Fruit fly (Drosophila melanogaster) whole organism, adult: Measurements from ENCODE around the gene CG5861.

Experiments
- CG11617 ChIP-seq: fragments of 200-800 bp; sonication (Bioruptor generic); optimal IDR thresholded peaks from 2 replicates; lab custom pipeline; 2017; ENCODE audit warnings: mild to moderate bottlenecking, missing biosample characterization, missing genetic modification reagents, missing genetic modification characterization
- CG12768 ChIP-seq: fragments of 200-800 bp; sonication (Bioruptor generic); optimal IDR thresholded peaks from 2 replicates; lab custom pipeline; 2017; ENCODE audit warnings: missing biosample characterization, missing genetic modification characterization, mild to moderate bottlenecking, moderate library complexity, missing genetic modification reagents
- CG14711 ChIP-seq: fragments of 200-800 bp; sonication (Bioruptor generic); optimal IDR thresholded peaks from 2 replicates; lab custom pipeline; 2018; ENCODE audit warnings: missing biosample characterization, mild to moderate bottlenecking, missing genetic modification characterization, moderate library complexity
- CG1620 ChIP-seq: fragments of 200-800 bp; sonication (Bioruptor generic); optimal IDR thresholded peaks from 2 replicates; lab custom pipeline; 2016; ENCODE audit warnings: missing biosample characterization, missing genetic modification characterization
- CG33017 ChIP-seq: fragments of 200-800 bp; sonication (Bioruptor generic); optimal IDR thresholded peaks from 2 replicates; lab custom pipeline; 2018; ENCODE audit warnings: missing biosample characterization, mild to moderate bottlenecking, missing genetic modification characterization, moderate library complexity
- CG7045 ChIP-seq: fragments of 200-800 bp; sonication (Bioruptor generic); optimal IDR thresholded peaks from 2 replicates; lab custom pipeline; 2017; ENCODE audit warnings: missing biosample characterization, mild to moderate bottlenecking, missing genetic modification characterization
- CG7101 ChIP-seq: fragments of 200-800 bp; sonication (Bioruptor generic); optimal IDR thresholded peaks from 2 replicates; lab custom pipeline; 2018; ENCODE audit warnings: missing biosample characterization, mild to moderate bottlenecking, missing genetic modification characterization, moderate library complexity
- Clk ChIP-seq: fragments of 200-800 bp; sonication (Bioruptor generic); optimal IDR thresholded peaks from 2 replicates; lab custom pipeline; 2017; ENCODE audit warnings: missing biosample characterization, missing genetic modification characterization
- Crg-1 ChIP-seq: fragments of 200-800 bp; sonication (Bioruptor generic); optimal IDR thresholded peaks from 2 replicates; lab custom pipeline; 2016; ENCODE audit warnings: missing biosample characterization, missing genetic modification characterization
- Hr96 ChIP-seq: fragments of 200-800 bp; sonication (Bioruptor generic); optimal IDR thresholded peaks from 2 replicates; lab custom pipeline; 2016; ENCODE audit warnings: missing biosample characterization, missing genetic modification characterization
- bab1 ChIP-seq: fragments of 200-800 bp; sonication (Bioruptor generic); optimal IDR thresholded peaks from 3 replicates; lab custom pipeline; 2019; ENCODE audit warnings: missing biosample characterization, mild to moderate bottlenecking, missing genetic modification characterization, moderate library complexity
- cic ChIP-seq: fragments of 200-800 bp; sonication (Bioruptor generic); optimal IDR thresholded peaks from 2 replicates; lab custom pipeline; 2017; ENCODE audit warnings: missing biosample characterization, mild to moderate bottlenecking, missing genetic modification characterization, moderate library complexity
- kay ChIP-seq: fragments of 200-800 bp; sonication (Bioruptor generic); peaks from one replicate; lab custom pipeline; 2016; ENCODE audit warnings: missing biosample characterization, missing genetic modification characterization, borderline replicate concordance
- ovo ChIP-seq: fragments of 200-800 bp; sonication (Bioruptor generic); optimal IDR thresholded peaks from 2 replicates; lab custom pipeline; 2016; ENCODE audit warnings: missing biosample characterization, missing genetic modification characterization

dm6 chr2L:16282077-16282471 lies 25.0 kb downstream of the CG5861 start:
- TF ChIP-seq kay (no peak), CG33017 (no peak), ovo (GFP tag; lab: Kevin White, UChicago) (no peak), Hr96 (no peak), bab1 (no peak), CG11617 (GFP tag; lab: Kevin White, UChicago) (no peak), CG1620 (GFP tag; lab: Kevin White, UChicago) (no peak), Crg-1 (no peak), CG14711 (tag; lab: Kevin White, UChicago) (no peak), CG7101 (no peak), cic (GFP tag; lab: Kevin White, UChicago) (no peak), CG7045 (GFP tag; lab: Kevin White, UChicago) (no peak), Clk (no peak), CG12768 (GFP tag; lab: Kevin White, UChicago) (no peak)
